Worm (Caenorhabditis elegans): ENCODE data around the gene T10B10.9.

T10B10.9 gene

DNA sequence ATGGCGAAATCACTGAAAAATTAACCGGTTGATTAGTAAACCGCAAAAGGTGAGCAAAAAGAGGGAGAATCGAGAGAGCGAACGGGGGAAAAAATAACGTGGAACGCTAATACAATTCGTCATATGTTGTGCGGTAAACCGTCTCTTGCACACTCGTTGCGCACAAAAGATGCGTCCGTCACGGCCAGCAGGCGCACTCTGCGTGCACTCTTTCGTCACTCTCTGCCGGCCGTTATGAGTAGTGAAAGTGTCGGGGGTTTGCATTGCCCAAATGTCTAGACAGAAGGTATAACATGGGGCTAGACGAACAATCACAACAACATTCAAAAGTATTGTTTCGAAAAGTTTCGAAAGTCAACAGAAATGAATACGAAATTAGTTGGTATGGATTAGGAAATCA, 17.2 kb downstream of the T10B10.9 start, which contains the start of gene pkhm-2 (continued):
- TF ChIP-seq tbp1 (GFP tag; optimal IDR thresholded peaks at IDR 0.05) (peak; percentile 57), cebp-2 (GFP tag; IDR thresholded peaks at IDR 0.05) (0 out of 2 replicates have a peak, but pooled peaks have one; percentile 64)

DNA sequence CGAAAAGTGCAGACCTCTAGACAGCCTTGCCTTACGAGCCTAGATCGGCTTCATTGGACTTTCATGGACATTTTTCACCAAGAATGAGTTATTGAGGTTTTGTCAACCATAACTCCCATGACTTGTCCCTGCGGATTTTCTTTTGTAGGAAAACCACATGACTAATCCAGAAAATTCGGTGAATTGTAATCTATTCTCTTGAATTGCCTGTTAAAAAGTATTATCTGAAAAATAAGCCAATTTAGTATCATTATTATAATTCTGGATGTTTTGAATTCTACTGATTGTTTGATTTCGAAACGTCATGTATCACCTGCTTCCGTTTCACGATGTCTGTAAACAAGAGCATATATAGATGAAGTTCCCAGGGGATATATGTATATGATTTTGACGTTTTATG, 24.3 kb downstream of the T10B10.9 start:
- TF ChIP-seq bed-1 (GFP tag; IDR thresholded peaks at IDR 0.05) (no peak), ztf-25 (GFP tag; IDR thresholded peaks at IDR 0.05) (no peak), ztf-3 (GFP tag; optimal IDR thresholded peaks at IDR 0.05) (no peak), let-607 (tag; optimal IDR thresholded peaks at IDR 0.05) (no peak), mel-28 (tag; optimal IDR thresholded peaks at IDR 0.05; ENCODE audit: borderline replicate concordance) (no peak), pha-4 (tag; optimal IDR thresholded peaks at IDR 0.05) (no peak), ztf-22 (GFP tag; optimal IDR thresholded peaks at IDR 0.05) (no peak), dpl-1 (GFP tag; optimal IDR thresholded peaks at IDR 0.05) (no peak), fkh-3 (tag; optimal IDR thresholded peaks at IDR 0.05) (no peak), T07F8.4 (tag; optimal IDR thresholded peaks at IDR 0.05) (no peak), repo-1 (tag; optimal IDR thresholded peaks at IDR 0.05) (no peak), ekl-4 (GFP tag; IDR thresholded peaks at IDR 0.05) (no peak), F23B12.7 (tag; optimal IDR thresholded peaks at IDR 0.05; ENCODE audit: insufficient read depth) (no peak), ztf-18 (tag; optimal IDR thresholded peaks at IDR 0.05) (no peak), ztf-28 (GFP tag; IDR thresholded peaks at IDR 0.05) (no peak), C17E4.6 (GFP tag; IDR thresholded peaks at IDR 0.05) (no peak), hlh-26 (GFP tag; conservative IDR thresholded peaks at IDR 0.05) (no peak), hmg-20 (GFP tag; IDR thresholded peaks at IDR 0.05) (no peak)

DNA sequence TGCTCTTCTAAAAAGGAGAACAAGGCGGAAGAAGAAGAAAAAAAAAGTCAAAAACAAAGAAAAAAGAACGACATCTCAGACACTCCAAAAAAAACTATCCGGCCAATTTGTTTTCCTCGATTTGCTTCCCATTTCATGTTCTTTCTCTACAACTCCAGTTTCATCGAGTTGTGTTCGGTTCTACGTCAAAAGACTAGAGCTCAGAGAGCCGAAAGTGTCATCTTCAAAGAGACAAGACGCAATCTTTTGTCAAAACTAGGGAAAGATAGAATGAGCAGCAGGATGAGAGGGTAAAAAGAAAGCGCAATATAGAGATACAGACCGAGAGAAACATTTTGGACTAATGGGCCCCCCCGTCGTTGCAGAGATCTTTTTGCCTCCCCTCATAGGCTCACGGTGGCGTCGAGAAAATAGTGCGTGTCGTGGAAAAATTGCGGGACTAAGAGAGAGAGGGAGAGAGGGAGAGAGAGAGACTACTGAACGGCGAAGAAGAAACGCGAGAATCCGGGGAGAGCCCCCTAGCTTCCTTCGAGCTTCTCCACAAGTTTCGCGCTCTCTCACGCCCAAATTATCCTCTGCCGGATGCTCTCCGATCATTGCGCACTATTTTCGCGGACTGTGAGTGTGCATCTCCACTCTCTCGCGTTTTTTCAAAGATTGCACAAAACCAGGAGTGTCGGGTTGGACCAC, 24.9 kb downstream of the T10B10.9 start:
- TF ChIP-seq K12H6.12 (tag; optimal IDR thresholded peaks at IDR 0.05) (peak; percentile 41), F37B4.10 (GFP tag; IDR thresholded peaks at IDR 0.05) (no peak), nhr-80 (tag; optimal IDR thresholded peaks at IDR 0.05) (no peak), sea-2 (GFP tag; IDR thresholded peaks at IDR 0.05) (no peak), somi-1 (GFP tag; optimal IDR thresholded peaks at IDR 0.05) (peak; percentile 19), rcor-1 (GFP tag; IDR thresholded peaks at IDR 0.05) (no peak), ztf-22 (GFP tag; optimal IDR thresholded peaks at IDR 0.05) (no peak), nfyb-1 (GFP tag; IDR thresholded peaks at IDR 0.05) (0 out of 2 replicates have a peak, but pooled peaks have one; percentile 19), mel-28 (tag; optimal IDR thresholded peaks at IDR 0.05; ENCODE audit: borderline replicate concordance) (no peak), ZK185.1 (tag; optimal IDR thresholded peaks at IDR 0.05; ENCODE audit: poor library complexity, severe bottlenecking) (no peak), akir-1 (GFP tag; optimal IDR thresholded peaks at IDR 0.05) (no peak), T07F8.4 (tag; optimal IDR thresholded peaks at IDR 0.05) (no peak), athp-1 (tag; optimal IDR thresholded peaks at IDR 0.05) (no peak), F52B5.7 (tag; optimal IDR thresholded peaks at IDR 0.05) (peak; percentile 40), ztf-18 (tag; optimal IDR thresholded peaks at IDR 0.05) (no peak), egl-18 (GFP tag; IDR thresholded peaks at IDR 0.05) (no peak), ceh-27 (GFP tag; optimal IDR thresholded peaks at IDR 0.05) (peak; percentile 45), mxl-1 (tag; optimal IDR thresholded peaks at IDR 0.05) (no peak), zim-3 (tag; optimal IDR thresholded peaks at IDR 0.05) (no peak), aptf-3 (GFP tag; IDR thresholded peaks at IDR 0.05) (no peak), bed-1 (GFP tag; IDR thresholded peaks at IDR 0.05) (no peak), T26A5.8 (tag; optimal IDR thresholded peaks at IDR 0.05) (no peak), F10E7.11 (tag; optimal IDR thresholded peaks at IDR 0.05) (no peak), mcd-1 (GFP tag; IDR thresholded peaks at IDR 0.05) (peak; percentile 24; the same call in 1 of the 2 replicates), nhr-120 (GFP tag; IDR thresholded peaks at IDR 0.05) (no peak), madf-6 (GFP tag; IDR thresholded peaks at IDR 0.05) (no peak), atf-7 (tag; optimal IDR thresholded peaks at IDR 0.05) (no peak), gei-17 (GFP tag; optimal IDR thresholded peaks at IDR 0.05) (no peak), ztf-6 (GFP tag; IDR thresholded peaks at IDR 0.05) (no peak), hmg-1.2 (GFP tag; IDR thresholded peaks at IDR 0.05) (peak; percentile 50; the same call in 1 of the 2 replicates), die-1 (tag; optimal IDR thresholded peaks at IDR 0.05) (no peak)
